Worm (Caenorhabditis elegans) whole organism, early embryonic: ENCODE data around the gene srg-31.

Source experiments
- aly-1 ChIP-seq: sonication (generic microtip); optimal IDR thresholded peaks from 2 replicates; lab custom pipeline; 2016; ENCODE audit warnings: missing genetic modification characterization, missing compliant biosample characterization
- ama-1 ChIP-seq: fragments of 150-350 bp; optimal IDR thresholded peaks from 2 replicates; lab custom pipeline; 2014
- ets-7 ChIP-seq: sonication (generic microtip); optimal IDR thresholded peaks from 2 replicates; lab custom pipeline; 2016; ENCODE audit warnings: missing genotype, missing genetic modification characterization, missing compliant biosample characterization
- hmbx-1 ChIP-seq: sonication (generic microtip); optimal IDR thresholded peaks from 2 replicates; lab custom pipeline; 2016; ENCODE audit warnings: mild to moderate bottlenecking, missing genetic modification characterization, missing compliant biosample characterization
- hmg-4 ChIP-seq: fragments of 200-800 bp; sonication (Bioruptor generic); optimal IDR thresholded peaks from 2 replicates; lab custom pipeline; 2018; ENCODE audit warnings: mild to moderate bottlenecking, missing genetic modification characterization, missing compliant biosample characterization
- hnd-1 ChIP-seq: sonication (generic microtip); optimal IDR thresholded peaks from 2 replicates; lab custom pipeline; 2016; ENCODE audit warnings: missing genetic modification characterization, missing compliant biosample characterization

DNA sequence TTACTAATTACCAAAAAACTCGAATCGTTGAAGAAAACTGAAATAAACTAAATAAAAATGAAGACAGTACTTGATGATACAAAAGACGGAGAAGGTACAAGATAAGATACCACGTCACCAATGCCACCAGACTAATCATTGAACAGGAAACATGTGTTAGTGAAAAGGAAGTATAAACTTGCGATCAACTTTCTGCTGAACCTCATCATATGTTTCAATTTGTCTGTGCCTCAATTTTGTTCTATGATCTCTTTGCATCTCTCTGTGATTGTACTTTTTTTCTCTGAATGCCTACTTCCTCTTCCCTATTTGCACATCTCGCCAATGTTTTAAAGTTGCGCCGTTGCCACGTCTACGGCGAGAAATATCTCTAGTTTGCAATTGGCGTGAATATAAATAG is 40.3 kb upstream of the srg-31 start:
- no peak for TF ChIP-seq hmg-4 (GFP tag; lab: Kevin White, UChicago)
- TF ChIP-seq ama-1 (lab: Kevin White, UChicago), result no peak
- no peak for TF ChIP-seq hmbx-1 (tag; lab: Kevin White, UChicago)
- TF ChIP-seq aly-1 (tag; lab: Kevin White, UChicago), result no peak
- TF ChIP-seq hnd-1, result no peak
- TF ChIP-seq ets-7 (tag; lab: Kevin White, UChicago), result no peak
